Worm (Caenorhabditis elegans): ENCODE data around the gene pei-2.

DNA sequence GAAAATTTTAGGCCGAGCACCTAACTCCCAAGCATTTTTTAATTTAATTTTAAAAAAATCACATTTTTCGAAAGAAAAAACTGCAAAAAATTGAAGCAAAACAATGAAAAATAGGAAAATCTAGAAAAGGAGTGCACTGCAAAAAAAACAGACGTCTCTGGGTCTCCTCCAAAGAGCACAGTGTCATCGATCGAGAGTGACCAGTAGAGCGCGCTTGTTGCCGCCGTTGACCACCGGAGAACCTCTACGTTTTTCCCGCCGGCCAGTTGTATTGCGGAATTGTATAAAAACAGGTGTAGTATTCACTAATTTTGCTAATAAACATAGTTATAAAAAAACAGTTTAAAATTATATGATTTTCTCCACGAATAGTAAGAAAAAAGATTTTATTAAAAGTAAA lies 26.1 kb upstream of the pei-2 start:
- TF ChIP-seq nhr-11 (tag; optimal IDR thresholded peaks at IDR 0.05) (no peak), lin-11 (tag; optimal IDR thresholded peaks at IDR 0.05) (no peak), unc-62 (GFP tag; optimal IDR thresholded peaks at IDR 0.05) (no peak)

Data from whole organism, L2 larva.